Fruit fly (Drosophila melanogaster) whole organism, embryonic: ENCODE results near the gene PlexA.
A peak's percentile ranks its signal among the peaks of the same experiment; 100 is the strongest.

Experiments used
- Antp ChIP-seq: fragments of 200-800 bp; sonication (Bioruptor generic); optimal IDR thresholded peaks from 3 replicates; lab custom pipeline; 2016; ENCODE audit warnings: missing biosample characterization, missing genetic modification characterization
- B-H1 ChIP-seq: fragments of 200-800 bp; sonication (Bioruptor generic); IDR thresholded peaks from 3 replicates; pipeline ENCODE4 v1.3.6; 2022; ENCODE audit warnings: missing biosample characterization, missing genetic modification characterization
- Bdp1 ChIP-seq: fragments of 200-800 bp; sonication (Bioruptor generic); optimal IDR thresholded peaks from 3 replicates; lab custom pipeline; 2016; ENCODE audit warnings: missing biosample characterization, missing genetic modification characterization
- Bgb ChIP-seq: fragments of 200-800 bp; sonication (Bioruptor generic); IDR thresholded peaks from 2 replicates; pipeline ENCODE4 v1.3.6; 2022; ENCODE audit warnings: missing biosample characterization, missing genetic modification characterization; ENCODE audit not compliant: partially characterized antibody
- Blimp-1 ChIP-seq: fragments of 200-800 bp; sonication (Bioruptor generic); optimal IDR thresholded peaks from 3 replicates; lab custom pipeline; 2018; ENCODE audit warnings: missing biosample characterization, missing genetic modification characterization, mild to moderate bottlenecking, moderate library complexity, missing genetic modification reagents
- CG1024 ChIP-seq: fragments of 200-800 bp; sonication (Bioruptor generic); IDR thresholded peaks from 2 replicates; pipeline ENCODE4 v1.3.6; 2022; ENCODE audit warnings: missing biosample characterization, missing genetic modification characterization
- CG12155 ChIP-seq: fragments of 200-800 bp; sonication (Bioruptor generic); optimal IDR thresholded peaks from 3 replicates; lab custom pipeline; 2016; ENCODE audit warnings: missing biosample characterization, missing genetic modification characterization
- CG13296 ChIP-seq: fragments of 200-800 bp; sonication (Bioruptor generic); optimal IDR thresholded peaks from 3 replicates; lab custom pipeline; 2018; ENCODE audit warnings: missing biosample characterization, mild to moderate bottlenecking, missing genetic modification characterization
- CG14050 ChIP-seq: fragments of 200-800 bp; sonication (Bioruptor generic); IDR thresholded peaks from 3 replicates; pipeline ENCODE4 v1.3.6; 2022; ENCODE audit warnings: missing biosample characterization, missing genetic modification characterization
- CG14965 ChIP-seq: fragments of 200-800 bp; sonication (Bioruptor generic); optimal IDR thresholded peaks from 2 replicates; lab custom pipeline; 2016; ENCODE audit warnings: missing biosample characterization, missing genetic modification characterization, borderline replicate concordance
- CG15269 ChIP-seq: fragments of 200-800 bp; sonication (Bioruptor generic); optimal IDR thresholded peaks from 2 replicates; lab custom pipeline; 2018; ENCODE audit warnings: missing biosample characterization, mild to moderate bottlenecking, missing genetic modification characterization, moderate library complexity
- CG16815 ChIP-seq: fragments of 200-800 bp; sonication (Bioruptor generic); optimal IDR thresholded peaks from 3 replicates; lab custom pipeline; 2017; ENCODE audit warnings: missing biosample characterization, mild to moderate bottlenecking, missing genetic modification characterization
- CG17568 ChIP-seq: fragments of 200-800 bp; sonication (Bioruptor generic); optimal IDR thresholded peaks from 2 replicates; lab custom pipeline; 2018; ENCODE audit warnings: missing biosample characterization, mild to moderate bottlenecking, missing genetic modification characterization, moderate library complexity
- CG17802 ChIP-seq: fragments of 200-800 bp; sonication (Bioruptor generic); optimal IDR thresholded peaks from 2 replicates; lab custom pipeline; 2018; ENCODE audit warnings: missing biosample characterization, mild to moderate bottlenecking, missing genetic modification characterization, moderate library complexity
- CG18262 ChIP-seq: fragments of 200-800 bp; optimal IDR thresholded peaks from 3 replicates; lab custom pipeline; 2019; ENCODE audit warnings: missing biosample characterization, mild to moderate bottlenecking, missing genetic modification characterization, moderate library complexity
- CG31224 ChIP-seq: fragments of 200-800 bp; sonication (Bioruptor generic); IDR thresholded peaks from 2 replicates; pipeline ENCODE4 v1.3.6; 2022; ENCODE audit warnings: missing biosample characterization, missing genetic modification characterization
- CG32532 ChIP-seq: fragments of 200-800 bp; sonication (Bioruptor generic); IDR thresholded peaks from 2 replicates; pipeline ENCODE4 v1.3.6; 2022; ENCODE audit warnings: missing biosample characterization, missing genetic modification characterization
- CG32772 ChIP-seq: fragments of 200-800 bp; sonication (Bioruptor generic); IDR thresholded peaks from 2 replicates; pipeline ENCODE4 v1.3.6; 2022; ENCODE audit warnings: missing biosample characterization, missing genetic modification characterization
- CG3281 ChIP-seq: fragments of 200-800 bp; sonication (Bioruptor generic); optimal IDR thresholded peaks from 3 replicates; lab custom pipeline; 2017; ENCODE audit warnings: missing biosample characterization, mild to moderate bottlenecking, missing genetic modification characterization
- CG3995 ChIP-seq: fragments of 200-800 bp; sonication (Bioruptor generic); optimal IDR thresholded peaks from 3 replicates; lab custom pipeline; 2016; ENCODE audit warnings: missing biosample characterization, missing genetic modification characterization
- CG7987 ChIP-seq: fragments of 200-800 bp; sonication (Bioruptor generic); optimal IDR thresholded peaks from 2 replicates; lab custom pipeline; 2018; ENCODE audit warnings: missing biosample characterization, mild to moderate bottlenecking, missing genetic modification characterization, moderate library complexity
- CG8478 ChIP-seq: fragments of >200 bp; optimal IDR thresholded peaks from 2 replicates; lab custom pipeline; 2018
- CG9797 ChIP-seq: fragments of 200-800 bp; sonication (Bioruptor generic); optimal IDR thresholded peaks from 3 replicates; lab custom pipeline; 2018; ENCODE audit warnings: missing biosample characterization, mild to moderate bottlenecking, missing genetic modification characterization
- Dfd ChIP-seq, 2 experiments: fragments of >200 bp; optimal IDR thresholded peaks; 2 replicates each; lab custom pipeline; 2017; ENCODE audit warnings: missing biosample characterization in 2 of 2, missing genetic modification characterization in 2 of 2
- Dip2 ChIP-seq: fragments of 200-800 bp; sonication (Bioruptor generic); IDR thresholded peaks from 2 replicates; pipeline ENCODE4 v1.3.6; 2022; ENCODE audit warnings: missing biosample characterization, missing genetic modification characterization
- Dref ChIP-seq: fragments of 200-800 bp; sonication (Bioruptor generic); IDR thresholded peaks from 2 replicates; pipeline ENCODE4 v1.3.6; 2022; ENCODE audit warnings: missing biosample characterization, missing genetic modification characterization
- HLHmδ ChIP-seq: fragments of 200-800 bp; sonication (Bioruptor generic); optimal IDR thresholded peaks from 2 replicates; lab custom pipeline; 2018; ENCODE audit warnings: missing biosample characterization, mild to moderate bottlenecking, missing genetic modification characterization, moderate library complexity
- Kr ChIP-seq: fragments of 200-800 bp; sonication (Bioruptor generic); optimal IDR thresholded peaks from 2 replicates; lab custom pipeline; 2017; ENCODE audit warnings: missing biosample characterization, mild to moderate bottlenecking, missing genetic modification characterization
- Ptx1 ChIP-seq: fragments of 200-800 bp; sonication (Bioruptor generic); IDR thresholded peaks from 2 replicates; pipeline ENCODE4 v1.3.6; 2022; ENCODE audit warnings: missing biosample characterization, missing genetic modification characterization
- Rx ChIP-seq: fragments of 200-800 bp; sonication (Bioruptor generic); IDR thresholded peaks from 2 replicates; pipeline ENCODE4 v1.3.6; 2022; ENCODE audit warnings: missing biosample characterization, missing genetic modification characterization
- Sox100B ChIP-seq: fragments of 200-800 bp; sonication (Bioruptor generic); optimal IDR thresholded peaks from 3 replicates; lab custom pipeline; 2018; ENCODE audit warnings: missing biosample characterization, mild to moderate bottlenecking, missing genetic modification characterization
- ac ChIP-seq: fragments of 200-800 bp; sonication (Bioruptor generic); optimal IDR thresholded peaks from 3 replicates; lab custom pipeline; 2017; ENCODE audit warnings: missing biosample characterization, mild to moderate bottlenecking, missing genetic modification characterization
- dmrt99B ChIP-seq: fragments of 200-800 bp; sonication (Bioruptor generic); optimal IDR thresholded peaks from 2 replicates; lab custom pipeline; 2018; ENCODE audit warnings: missing biosample characterization, mild to moderate bottlenecking, missing genetic modification characterization, moderate library complexity
- ftz-f1 ChIP-seq: fragments of 200-800 bp; sonication (Bioruptor generic); optimal IDR thresholded peaks from 2 replicates; lab custom pipeline; 2016; ENCODE audit warnings: missing biosample characterization, missing genetic modification characterization
- ham ChIP-seq: fragments of 200-800 bp; sonication (Bioruptor generic); IDR thresholded peaks from 2 replicates; pipeline ENCODE4 v1.3.6; 2022; ENCODE audit warnings: missing biosample characterization, missing genetic modification characterization
- ind ChIP-seq: fragments of 200-800 bp; sonication (Bioruptor generic); optimal IDR thresholded peaks from 3 replicates; lab custom pipeline; 2016; ENCODE audit warnings: missing biosample characterization, missing genetic modification characterization
- lov ChIP-seq, 2 experiments: fragments of 200-800 bp in 1 of 2; fragments of >200 bp in 1 of 2; sonication (Bioruptor generic) in 1 of 2; IDR thresholded peaks in 1 of 2; optimal IDR thresholded peaks in 1 of 2; 2 replicates in 1 of 2; 3 replicates in 1 of 2; pipeline versions ENCODE4 v1.3.6 to Lab custom; 2017 to 2022; ENCODE audit warnings: missing biosample characterization in 1 of 2, missing genetic modification characterization in 1 of 2
- luna ChIP-seq: fragments of 200-800 bp; sonication (Bioruptor generic); optimal IDR thresholded peaks from 2 replicates; lab custom pipeline; 2016; ENCODE audit warnings: missing biosample characterization, missing genetic modification characterization
- nerfin-1 ChIP-seq: fragments of 200-800 bp; sonication (Bioruptor generic); optimal IDR thresholded peaks from 3 replicates; lab custom pipeline; 2019; ENCODE audit warnings: missing biosample characterization, mild to moderate bottlenecking, missing genetic modification characterization, moderate library complexity
- nom ChIP-seq: fragments of 200-800 bp; sonication (Bioruptor generic); optimal IDR thresholded peaks from 2 replicates; lab custom pipeline; 2017; ENCODE audit warnings: missing biosample characterization, missing genetic modification characterization, mild to moderate bottlenecking, moderate library complexity, missing genetic modification reagents
- odd ChIP-seq: fragments of 200-800 bp; sonication (Bioruptor generic); optimal IDR thresholded peaks from 2 replicates; lab custom pipeline; 2017; ENCODE audit warnings: missing biosample characterization, mild to moderate bottlenecking, missing genetic modification characterization
- onecut ChIP-seq: fragments of 200-800 bp; sonication (Bioruptor generic); IDR thresholded peaks from 2 replicates; pipeline ENCODE4 v1.3.6; 2022; ENCODE audit warnings: missing biosample characterization, missing genetic modification characterization
- org-1 ChIP-seq: fragments of 200-800 bp; sonication (Bioruptor generic); optimal IDR thresholded peaks from 2 replicates; lab custom pipeline; 2017; ENCODE audit warnings: missing biosample characterization, missing genetic modification characterization
- rib ChIP-seq: fragments of 200-800 bp; sonication (Bioruptor generic); IDR thresholded peaks from 2 replicates; pipeline ENCODE4 v1.3.6; 2022; ENCODE audit warnings: missing biosample characterization, missing genetic modification characterization
- seq ChIP-seq: fragments of 200-800 bp; sonication (Bioruptor generic); IDR thresholded peaks from 2 replicates; pipeline ENCODE4 v1.3.6; 2022; ENCODE audit warnings: missing biosample characterization, missing genetic modification characterization
- sima ChIP-seq: fragments of 200-800 bp; sonication (Bioruptor generic); optimal IDR thresholded peaks from 2 replicates; lab custom pipeline; 2016; ENCODE audit warnings: missing biosample characterization, missing genetic modification characterization
- slou ChIP-seq: fragments of 200-800 bp; sonication (Bioruptor generic); optimal IDR thresholded peaks from 3 replicates; lab custom pipeline; 2016; ENCODE audit warnings: missing biosample characterization, missing genetic modification characterization
- stc ChIP-seq: fragments of 200-800 bp; sonication (Bioruptor generic); IDR thresholded peaks from 2 replicates; pipeline ENCODE4 v1.3.6; 2022; ENCODE audit warnings: missing biosample characterization, missing genetic modification characterization
- trem ChIP-seq: fragments of 200-800 bp; optimal IDR thresholded peaks from 3 replicates; lab custom pipeline; 2019; ENCODE audit warnings: missing biosample characterization, mild to moderate bottlenecking, missing genetic modification characterization, moderate library complexity
- zfh1 ChIP-seq: fragments of 200-800 bp; sonication (Bioruptor generic); IDR thresholded peaks from 3 replicates; pipeline ENCODE4 v1.3.6; 2022; ENCODE audit warnings: missing biosample characterization, missing genetic modification characterization

PlexA gene

DNA sequence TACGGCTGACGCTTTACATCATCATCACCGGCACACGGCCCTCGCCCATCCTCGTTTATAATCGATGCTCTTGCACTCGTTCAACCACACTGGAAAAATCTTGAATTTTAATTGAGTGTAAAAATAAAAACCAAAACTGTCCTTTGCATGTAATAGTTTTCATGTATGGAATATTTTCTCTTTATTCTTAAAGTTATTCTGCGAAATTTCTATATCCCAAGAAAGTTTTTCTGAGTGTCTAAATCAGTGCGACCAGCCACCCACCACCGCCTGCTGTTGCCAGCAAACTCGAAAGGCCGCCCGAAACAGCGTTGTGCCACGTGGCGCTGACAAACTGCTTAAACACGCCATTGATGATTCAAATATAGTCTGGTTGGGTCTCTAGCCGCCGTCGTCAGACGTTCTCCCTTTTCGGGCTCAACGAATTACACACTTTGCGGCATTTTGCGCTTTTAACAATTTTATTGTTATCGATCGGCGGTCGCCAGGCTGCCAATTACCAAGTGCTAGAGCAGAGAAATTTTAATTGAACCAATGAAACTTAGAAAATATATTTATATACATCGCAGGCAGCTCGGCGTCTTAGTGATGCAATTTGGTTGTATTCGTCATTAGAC is 44.0 kb downstream of the PlexA start (continued):
- TF ChIP-seq sima (peak; percentile 5), ftz-f1 (no peak), nerfin-1 (tag; lab: Kevin White, UChicago) (peak; percentile 65), Bgb (no peak), nom (GFP tag; lab: Kevin White, UChicago) (no peak), CG14965 (peak; percentile 38), Dref (GFP tag; lab: Robert Waterston, UW) (no peak), Ptx1 (GFP tag; lab: Robert Waterston, UW) (no peak; the same call in 1 of the 2 replicates), lov (optimal IDR thresholded peaks at IDR 0.05; lab: Kevin White, UChicago) (no peak), lov (GFP tag; IDR thresholded peaks at IDR 0.05; lab: Robert Waterston, UW) (0 out of 3 replicates have a peak, but pooled peaks have one; percentile 52), CG13296 (GFP tag; lab: Kevin White, UChicago) (peak; percentile 62), CG3281 (GFP tag; lab: Kevin White, UChicago) (peak; percentile 43), CG9797 (GFP tag; lab: Kevin White, UChicago) (no peak), odd (no peak), CG14050 (GFP tag; lab: Robert Waterston, UW) (peak; percentile 54; the same call in 2 of the 3 replicates), stc (peak; percentile 72), Dfd (GFP tag; optimal IDR thresholded peaks at IDR 0.05; lab: Kevin White, UChicago) (no peak), Dip2 (GFP tag; lab: Robert Waterston, UW) (no peak), Antp (GFP tag; lab: Kevin White, UChicago) (no peak), Rx (GFP tag; lab: Robert Waterston, UW) (no peak; the same call in 1 of the 2 replicates), CG32772 (no peak), CG1024 (no peak; the same call in 1 of the 2 replicates), rib (no peak), CG31224 (GFP tag; lab: Robert Waterston, UW) (no peak; the same call in 1 of the 2 replicates), slou (GFP tag; lab: Kevin White, UChicago) (peak; percentile 55), trem (tag; lab: Kevin White, UChicago) (peak; percentile 47), CG17568 (GFP tag; lab: Kevin White, UChicago) (peak; percentile 53), org-1 (peak; percentile 73), dmrt99B (tag; lab: Kevin White, UChicago) (peak; percentile 83), CG15269 (no peak), Blimp-1 (GFP tag; lab: Kevin White, UChicago) (no peak), onecut (GFP tag; lab: Robert Waterston, UW) (peak; percentile 77), zfh1 (GFP tag; lab: Robert Waterston, UW) (peak; percentile 83), Kr (no peak), B-H1 (GFP tag; lab: Robert Waterston, UW) (peak; percentile 59; the same call in 2 of the 3 replicates), CG3995 (GFP tag; lab: Kevin White, UChicago) (no peak), luna (no peak), Bdp1 (peak; percentile 62), CG8478 (lab: Kevin White, UChicago) (no peak), CG17802 (tag; lab: Kevin White, UChicago) (peak; percentile 56), CG16815 (peak; percentile 52), CG7987 (peak; percentile 39), Sox100B (GFP tag; lab: Kevin White, UChicago) (peak; percentile 70), HLHmδ (GFP tag; lab: Kevin White, UChicago) (no peak), seq (GFP tag; lab: Robert Waterston, UW) (peak; percentile 66), ac (GFP tag; lab: Kevin White, UChicago) (peak; percentile 4), ind (peak; percentile 66), ham (no peak), CG32532 (GFP tag; lab: Robert Waterston, UW) (no peak; the same call in 1 of the 2 replicates), CG18262 (tag; lab: Kevin White, UChicago) (peak; percentile 82), CG12155 (GFP tag; lab: Kevin White, UChicago) (peak; percentile 55)
